Worm (Caenorhabditis elegans) whole organism, L2 larva: ENCODE results near the gene rgs-4.

ENCODE experiments used
- C34F6.9 ChIP-seq: fragments of 150-350 bp; optimal IDR thresholded peaks from 2 replicates; lab custom pipeline; 2014; ENCODE audit warnings: missing biosample characterization, missing genetic modification characterization
- F13H6.1 ChIP-seq: sonication (generic microtip); optimal IDR thresholded peaks from 2 replicates; lab custom pipeline; 2016; ENCODE audit warnings: missing genetic modification characterization, missing compliant biosample characterization
- R02D3.7 ChIP-seq: fragments of 150-350 bp; optimal IDR thresholded peaks from 2 replicates; lab custom pipeline; 2014; ENCODE audit warnings: missing biosample characterization, missing genetic modification characterization
- Y55F3AM.14 ChIP-seq: fragments of 200-800 bp; sonication (Bioruptor generic); optimal IDR thresholded peaks from 2 replicates; lab custom pipeline; 2018; ENCODE audit warnings: mild to moderate bottlenecking, missing genetic modification characterization, missing compliant biosample characterization
- ZK546.5 ChIP-seq: sonication (generic microtip); optimal IDR thresholded peaks from 2 replicates; lab custom pipeline; 2017; ENCODE audit warnings: missing biosample characterization, missing genetic modification characterization
- alr-1 ChIP-seq: fragments of 150-350 bp; optimal IDR thresholded peaks from 2 replicates; lab custom pipeline; 2014; ENCODE audit warnings: missing biosample characterization, missing genetic modification characterization
- blmp-1 ChIP-seq: sonication (generic microtip); optimal IDR thresholded peaks from 2 replicates; lab custom pipeline; 2017; ENCODE audit warnings: missing genetic modification characterization, mild to moderate bottlenecking, missing compliant biosample characterization, antibody characterized with exemption, moderate library complexity; ENCODE audit not compliant: insufficient read depth
- ceh-16 ChIP-seq: fragments of 150-350 bp; optimal IDR thresholded peaks from 2 replicates; lab custom pipeline; 2014; ENCODE audit warnings: missing biosample characterization, missing genetic modification characterization
- ceh-82 ChIP-seq: fragments of 150-350 bp; optimal IDR thresholded peaks from 2 replicates; lab custom pipeline; 2014; ENCODE audit warnings: missing biosample characterization, missing genetic modification characterization
- crh-2 ChIP-seq: sonication (generic microtip); optimal IDR thresholded peaks from 2 replicates; lab custom pipeline; 2017; ENCODE audit warnings: missing biosample characterization, missing genetic modification characterization
- dmd-4 ChIP-seq: sonication (generic microtip); optimal IDR thresholded peaks from 2 replicates; lab custom pipeline; 2017; ENCODE audit warnings: missing biosample characterization, missing genetic modification characterization
- elt-3 ChIP-seq: sonication (generic microtip); optimal IDR thresholded peaks from 2 replicates; lab custom pipeline; 2017; ENCODE audit warnings: missing biosample characterization, missing genetic modification characterization
- fos-1 ChIP-seq: fragments of 150-350 bp; optimal IDR thresholded peaks from 2 replicates; lab custom pipeline; 2014; ENCODE audit warnings: missing biosample characterization, missing genetic modification characterization
- gmeb-1 ChIP-seq: fragments of 150-350 bp; optimal IDR thresholded peaks from 2 replicates; lab custom pipeline; 2014; ENCODE audit warnings: missing biosample characterization, missing genetic modification characterization
- lin-11 ChIP-seq: fragments of 150-350 bp; sonication (generic microtip); optimal IDR thresholded peaks from 2 replicates; lab custom pipeline; 2014; ENCODE audit warnings: missing biosample characterization, missing genetic modification characterization, inconsistent platforms, mixed read lengths
- lin-13 ChIP-seq: fragments of 150-350 bp; optimal IDR thresholded peaks from 2 replicates; lab custom pipeline; 2014; ENCODE audit warnings: missing biosample characterization, missing genetic modification reagents, missing genetic modification characterization
- lin-39 ChIP-seq: fragments of 150-350 bp; optimal IDR thresholded peaks from 2 replicates; lab custom pipeline; 2014; ENCODE audit warnings: missing biosample characterization, missing genetic modification reagents, missing genetic modification characterization
- lsy-2 ChIP-seq, 2 experiments: fragments of 150-350 bp in 1 of 2; sonication (generic microtip) in 1 of 2; optimal IDR thresholded peaks; 2 replicates each; lab custom pipeline; 2014 to 2017; ENCODE audit warnings: missing biosample characterization in 2 of 2, missing genetic modification characterization in 2 of 2
- mbf-1 ChIP-seq: sonication (generic microtip); optimal IDR thresholded peaks from 2 replicates; lab custom pipeline; 2017; ENCODE audit warnings: missing biosample characterization, missing genetic modification characterization
- mdl-1 ChIP-seq, 2 experiments: fragments of 150-350 bp in 1 of 2; sonication (generic microtip) in 1 of 2; optimal IDR thresholded peaks; 2 replicates each; lab custom pipeline; 2017; ENCODE audit warnings: missing biosample characterization in 2 of 2, missing genetic modification characterization in 2 of 2
- nhr-10 ChIP-seq: sonication (generic microtip); optimal IDR thresholded peaks from 2 replicates; lab custom pipeline; 2017; ENCODE audit warnings: missing biosample characterization, missing genetic modification characterization
- nhr-11 ChIP-seq: fragments of 150-350 bp; optimal IDR thresholded peaks from 2 replicates; lab custom pipeline; 2014; ENCODE audit warnings: missing biosample characterization, missing genetic modification characterization
- nhr-12 ChIP-seq: fragments of 150-350 bp; optimal IDR thresholded peaks from 2 replicates; lab custom pipeline; 2014; ENCODE audit warnings: missing biosample characterization, missing genetic modification characterization
- nhr-129 ChIP-seq: fragments of 150-350 bp; optimal IDR thresholded peaks from 2 replicates; lab custom pipeline; 2014; ENCODE audit warnings: missing biosample characterization, missing genetic modification characterization
- nhr-21 ChIP-seq: fragments of 150-350 bp; optimal IDR thresholded peaks from 2 replicates; lab custom pipeline; 2014; ENCODE audit warnings: missing biosample characterization, missing genetic modification characterization
- nhr-23 ChIP-seq: fragments of 150-350 bp; optimal IDR thresholded peaks from 2 replicates; lab custom pipeline; 2014; ENCODE audit warnings: missing biosample characterization, missing genetic modification reagents, missing genetic modification characterization
- nhr-237 ChIP-seq: fragments of 150-350 bp; optimal IDR thresholded peaks from 2 replicates; lab custom pipeline; 2014; ENCODE audit warnings: missing biosample characterization, missing genetic modification characterization
- nhr-25 ChIP-seq: fragments of 150-350 bp; sonication (generic microtip); optimal IDR thresholded peaks from 3 replicates; lab custom pipeline; 2014; ENCODE audit warnings: missing biosample characterization, missing genetic modification characterization
- nhr-77 ChIP-seq: fragments of 150-350 bp; optimal IDR thresholded peaks from 2 replicates; lab custom pipeline; 2014; ENCODE audit warnings: missing biosample characterization, missing genetic modification characterization
- peb-1 ChIP-seq: fragments of 150-350 bp; optimal IDR thresholded peaks from 2 replicates; lab custom pipeline; 2014; ENCODE audit warnings: missing biosample characterization, missing genetic modification characterization
- sem-4 ChIP-seq: fragments of 150-350 bp; optimal IDR thresholded peaks from 2 replicates; lab custom pipeline; 2014; ENCODE audit warnings: missing biosample characterization, missing genetic modification reagents, missing genetic modification characterization
- sma-3 ChIP-seq: sonication (generic microtip); optimal IDR thresholded peaks from 2 replicates; lab custom pipeline; 2016; ENCODE audit warnings: missing genetic modification reagents, missing genetic modification characterization, missing compliant biosample characterization
- unc-55 ChIP-seq: fragments of 150-350 bp; sonication (generic microtip); optimal IDR thresholded peaks from 3 replicates; lab custom pipeline; 2014; ENCODE audit warnings: missing biosample characterization, missing genetic modification reagents, missing genetic modification characterization
- unc-62 ChIP-seq: fragments of 150-350 bp; optimal IDR thresholded peaks from 2 replicates; lab custom pipeline; 2014; ENCODE audit warnings: missing biosample characterization, missing genetic modification reagents, missing genetic modification characterization
- zag-1 ChIP-seq: fragments of 150-350 bp; optimal IDR thresholded peaks from 2 replicates; lab custom pipeline; 2014; ENCODE audit warnings: missing biosample characterization, missing genetic modification characterization
- ztf-1 ChIP-seq: fragments of 200-800 bp; sonication (Bioruptor generic); conservative IDR thresholded peaks from 2 replicates; pipeline ENCODE4 v1.3.6; 2022; ENCODE audit warnings: missing genetic modification characterization, missing compliant biosample characterization
- ztf-4 ChIP-seq: fragments of 150-350 bp; optimal IDR thresholded peaks from 2 replicates; lab custom pipeline; 2014; ENCODE audit warnings: missing biosample characterization, missing genetic modification characterization

Gene rgs-4

DNA sequence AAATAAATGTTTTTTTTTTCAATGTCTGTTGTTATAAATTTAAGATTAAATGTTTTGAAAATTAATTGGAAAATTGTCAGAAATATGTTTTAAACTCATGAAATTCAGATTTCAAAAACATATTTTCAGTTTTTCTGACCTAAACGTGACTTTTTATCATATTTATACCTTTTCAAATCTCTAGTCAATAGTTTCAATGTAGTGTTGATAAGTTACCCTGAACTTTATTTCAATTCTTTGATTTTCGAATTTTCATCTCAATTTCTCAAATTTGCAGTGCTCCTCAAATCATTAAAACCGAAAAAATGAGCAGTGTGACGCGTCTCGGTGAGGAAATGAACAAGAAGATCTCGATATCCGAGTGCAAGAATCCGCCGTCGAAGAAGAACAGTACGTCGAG lies at the start of gene rgs-4:
TSS of gene rgs-4 (plus strand) at position 301 of the 400 bp plus-strand sequence.
- TF ChIP-seq ceh-82 (no peak), lin-39 (tag; lab: Kevin White, UChicago) (no peak), lsy-2 (tag; optimal IDR thresholded peaks at IDR 0.05; lab: Kevin White, UChicago) (no peak), sma-3 (no peak), R02D3.7 (tag; lab: Kevin White, UChicago) (no peak), C34F6.9 (tag; lab: Kevin White, UChicago) (no peak), mdl-1 (tag; optimal IDR thresholded peaks at IDR 0.05; lab: Kevin White, UChicago) (no peak)

DNA sequence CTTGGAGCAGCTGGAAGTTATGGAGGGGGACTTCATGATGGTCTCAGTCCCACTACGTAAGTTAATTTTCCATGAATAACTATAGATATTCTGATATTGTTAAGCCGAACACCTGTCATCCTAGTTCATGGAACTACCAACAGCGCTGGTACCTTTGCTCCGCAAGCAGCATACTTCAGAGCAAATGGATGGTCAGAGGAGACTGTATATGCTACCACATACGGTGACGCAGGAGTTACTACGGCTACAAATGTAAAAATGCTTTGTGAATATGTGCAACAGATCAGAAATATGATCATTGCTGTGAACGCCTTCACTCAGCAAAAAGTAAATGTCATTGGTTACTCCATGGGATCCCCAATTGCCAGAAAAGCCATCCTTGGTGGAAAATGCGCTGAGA lies 48.4 kb upstream of the rgs-4 start:
- TF ChIP-seq crh-2 (no peak), elt-3 (no peak), ceh-16 (tag; lab: Kevin White, UChicago) (no peak), F13H6.1 (tag; lab: Kevin White, UChicago) (no peak), Y55F3AM.14 (no peak), nhr-10 (no peak), nhr-129 (tag; lab: Kevin White, UChicago) (no peak), mbf-1 (no peak), alr-1 (no peak), zag-1 (no peak), nhr-23 (tag; lab: Kevin White, UChicago) (no peak), sem-4 (tag; lab: Kevin White, UChicago) (no peak), ztf-4 (tag; lab: Kevin White, UChicago) (no peak), gmeb-1 (tag; lab: Kevin White, UChicago) (no peak), fos-1 (tag; lab: Kevin White, UChicago) (no peak), lin-11 (tag; lab: Kevin White, UChicago) (no peak)
- TF ChIP-seq, all 48 proteins: peak for 0

DNA sequence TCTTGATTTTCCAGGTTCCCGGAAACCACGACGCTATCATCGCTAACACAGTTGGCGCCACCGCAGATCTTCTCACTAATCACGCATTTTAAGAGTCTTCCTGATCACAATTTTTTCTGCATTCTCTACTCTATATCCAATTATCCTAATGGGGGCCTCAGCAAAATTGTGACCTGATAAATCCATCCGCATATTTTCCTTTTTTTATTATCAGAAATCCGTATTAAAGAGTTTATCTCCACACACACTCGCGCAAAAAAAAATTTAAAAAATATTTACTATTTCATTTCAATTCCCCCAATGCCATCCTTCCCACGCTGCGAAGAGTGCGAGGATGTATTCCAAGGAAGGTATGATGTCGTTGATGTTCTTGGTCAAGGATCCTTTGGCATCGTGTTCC lies 47.6 kb upstream of the rgs-4 start, which contains the start of gene Y38E10A.8:
TSS of gene Y38E10A.8 (plus strand) at position 301 of the 400 bp plus-strand sequence.
- no peak for TF ChIP-seq ceh-82
- no peak for TF ChIP-seq crh-2
- TF ChIP-seq nhr-129 (tag; lab: Kevin White, UChicago): no peak
- no peak for TF ChIP-seq ztf-1 (GFP tag; lab: Robert Waterston, UW)
- TF ChIP-seq ZK546.5 (tag; lab: Kevin White, UChicago): no peak
- no peak for TF ChIP-seq nhr-25 (tag; lab: Kevin White, UChicago)
- TF ChIP-seq nhr-237 (tag; lab: Kevin White, UChicago): no peak
- no peak for TF ChIP-seq nhr-11
- TF ChIP-seq F13H6.1 (tag; lab: Kevin White, UChicago): no peak
- no peak for TF ChIP-seq gmeb-1 (tag; lab: Kevin White, UChicago)
- TF ChIP-seq unc-55 (GFP tag; lab: Kevin White, UChicago): no peak
- TF ChIP-seq lin-39 (tag; lab: Kevin White, UChicago): no peak
- TF ChIP-seq mbf-1: no peak
- no peak for TF ChIP-seq nhr-12 (tag; lab: Kevin White, UChicago)
- no peak for TF ChIP-seq nhr-77 (tag; lab: Kevin White, UChicago)
- no peak for TF ChIP-seq nhr-23 (tag; lab: Kevin White, UChicago)
- TF ChIP-seq C34F6.9 (tag; lab: Kevin White, UChicago): no peak
- TF ChIP-seq blmp-1 (tag; lab: Kevin White, UChicago): no peak
- no peak for TF ChIP-seq R02D3.7 (tag; lab: Kevin White, UChicago)
- no peak for TF ChIP-seq fos-1 (tag; lab: Kevin White, UChicago)

DNA sequence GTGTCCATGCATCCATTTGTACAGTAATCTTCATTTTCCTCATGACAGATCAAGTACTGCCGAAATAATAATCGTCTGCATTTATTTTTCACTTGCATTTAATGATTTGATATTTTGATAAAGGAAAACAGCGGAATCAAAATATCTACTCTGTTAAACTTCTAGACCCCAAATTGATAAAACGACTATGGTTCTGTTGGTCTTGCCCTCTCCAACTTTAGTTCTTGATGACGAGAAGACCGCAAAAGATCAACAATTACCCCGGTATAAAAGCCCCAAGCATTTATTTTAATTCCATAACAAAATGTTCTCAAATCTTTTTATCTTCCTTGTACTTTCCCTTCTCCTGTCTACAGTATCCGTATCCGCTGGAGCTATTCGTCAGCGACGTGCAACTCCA lies 45.9 kb upstream of the rgs-4 start, which contains the start of gene Y38E10A.9:
TSS of gene Y38E10A.9 (plus strand) at position 301 of the 400 bp plus-strand sequence.
- TF ChIP-seq gmeb-1 (tag; lab: Kevin White, UChicago) (no peak), zag-1 (no peak), lin-13 (GFP tag; lab: Kevin White, UChicago) (no peak), dmd-4 (tag; lab: Kevin White, UChicago) (no peak), unc-62 (no peak), peb-1 (no peak), nhr-21 (tag; lab: Kevin White, UChicago) (no peak), alr-1 (no peak), ZK546.5 (tag; lab: Kevin White, UChicago) (no peak), fos-1 (tag; lab: Kevin White, UChicago) (no peak), nhr-12 (tag; lab: Kevin White, UChicago) (no peak), sem-4 (tag; lab: Kevin White, UChicago) (no peak), nhr-25 (tag; lab: Kevin White, UChicago) (no peak)
